Worm (Caenorhabditis elegans) whole organism, L3 larva: ENCODE data around the gene F58A3.4.
A peak's percentile ranks its signal among the peaks of the same experiment; 100 is the strongest.

ENCODE experiments used
- R02D3.7 ChIP-seq: fragments of 150-350 bp; optimal IDR thresholded peaks from 2 replicates; lab custom pipeline; 2014; ENCODE audit warnings: missing biosample characterization, missing genetic modification characterization
- ZK546.5 ChIP-seq: sonication (generic microtip); optimal IDR thresholded peaks from 2 replicates; lab custom pipeline; 2017; ENCODE audit warnings: missing biosample characterization, missing genetic modification characterization
- aly-2 ChIP-seq: fragments of 150-350 bp; optimal IDR thresholded peaks from 2 replicates; lab custom pipeline; 2014; ENCODE audit warnings: missing biosample characterization, missing genetic modification characterization
- ama-1 ChIP-seq: fragments of 150-350 bp; optimal IDR thresholded peaks from 2 replicates; lab custom pipeline; 2018
- ceh-16 ChIP-seq: sonication (generic microtip); optimal IDR thresholded peaks from 2 replicates; lab custom pipeline; 2017; ENCODE audit warnings: missing biosample characterization, missing genetic modification characterization
- ceh-28 ChIP-seq: fragments of 150-350 bp; optimal IDR thresholded peaks from 2 replicates; lab custom pipeline; 2014; ENCODE audit warnings: missing biosample characterization, missing genetic modification reagents, missing genetic modification characterization
- ceh-82 ChIP-seq: fragments of 150-350 bp; optimal IDR thresholded peaks from 2 replicates; lab custom pipeline; 2014; ENCODE audit warnings: missing biosample characterization, missing genetic modification characterization
- ceh-9 ChIP-seq: sonication (generic microtip); optimal IDR thresholded peaks from 2 replicates; lab custom pipeline; 2018; ENCODE audit warnings: missing biosample characterization, missing genetic modification characterization
- daf-12 ChIP-seq: fragments of 150-350 bp; optimal IDR thresholded peaks from 2 replicates; lab custom pipeline; 2014; ENCODE audit warnings: missing biosample characterization, missing genetic modification reagents, missing genetic modification characterization
- egl-27 ChIP-seq: sonication (generic microtip); optimal IDR thresholded peaks from 4 replicates; lab custom pipeline; 2017; ENCODE audit warnings: missing biosample characterization, missing genetic modification reagents, missing genetic modification characterization
- egl-5 ChIP-seq: fragments of 150-350 bp; optimal IDR thresholded peaks from 2 replicates; lab custom pipeline; 2017; ENCODE audit warnings: missing biosample characterization, missing genetic modification reagents, missing genetic modification characterization, inconsistent platforms
- elt-1 ChIP-seq: fragments of 150-350 bp; optimal IDR thresholded peaks from 2 replicates; lab custom pipeline; 2014; ENCODE audit warnings: missing biosample characterization, missing genetic modification characterization
- elt-2 ChIP-seq: sonication (generic microtip); optimal IDR thresholded peaks from 2 replicates; lab custom pipeline; 2016; ENCODE audit warnings: missing genetic modification reagents, mild to moderate bottlenecking, missing genetic modification characterization, missing compliant biosample characterization
- elt-3 ChIP-seq, 3 experiments: fragments of 150-350 bp in 1 of 3; sonication (generic microtip) in 2 of 3; optimal IDR thresholded peaks; 2 replicates in 2 of 3; 4 replicates in 1 of 3; lab custom pipeline; 2014 to 2017; ENCODE audit warnings: missing biosample characterization in 3 of 3, missing genetic modification characterization in 3 of 3
- eor-1 ChIP-seq, 2 experiments: fragments of 150-350 bp; optimal IDR thresholded peaks; 2 replicates each; lab custom pipeline; 2014 to 2018; ENCODE audit warnings: missing biosample characterization in 2 of 2, missing genetic modification characterization in 2 of 2
- fkh-10 ChIP-seq: sonication (generic microtip); optimal IDR thresholded peaks from 2 replicates; lab custom pipeline; 2017; ENCODE audit warnings: missing biosample characterization, missing genetic modification reagents, missing genetic modification characterization
- fkh-2 ChIP-seq: fragments of 150-350 bp; optimal IDR thresholded peaks from 2 replicates; lab custom pipeline; 2014; ENCODE audit warnings: missing biosample characterization, missing genetic modification reagents, missing genetic modification characterization
- fos-1 ChIP-seq: fragments of 150-350 bp; optimal IDR thresholded peaks from 2 replicates; lab custom pipeline; 2014; ENCODE audit warnings: missing biosample characterization, missing genetic modification characterization
- hmg-11 ChIP-seq: sonication (generic microtip); optimal IDR thresholded peaks from 2 replicates; lab custom pipeline; 2016; ENCODE audit warnings: missing genetic modification characterization, missing compliant biosample characterization
- jun-1 ChIP-seq: fragments of 150-350 bp; optimal IDR thresholded peaks from 2 replicates; lab custom pipeline; 2014; ENCODE audit warnings: missing biosample characterization, missing genetic modification reagents, missing genetic modification characterization
- lin-15B ChIP-seq: fragments of 150-350 bp; optimal IDR thresholded peaks from 2 replicates; lab custom pipeline; 2014; ENCODE audit warnings: missing biosample characterization, missing genetic modification characterization
- lin-39 ChIP-seq: fragments of 150-350 bp; optimal IDR thresholded peaks from 2 replicates; lab custom pipeline; 2018; ENCODE audit warnings: missing biosample characterization, missing genetic modification reagents, missing genetic modification characterization
- lsy-12 ChIP-seq: sonication (generic microtip); optimal IDR thresholded peaks from 2 replicates; lab custom pipeline; 2016; ENCODE audit warnings: mild to moderate bottlenecking, missing genetic modification characterization, missing compliant biosample characterization
- mdl-1 ChIP-seq: fragments of 150-350 bp; optimal IDR thresholded peaks from 2 replicates; lab custom pipeline; 2014; ENCODE audit warnings: missing biosample characterization, missing genetic modification characterization
- mml-1 ChIP-seq: fragments of 150-350 bp; sonication (generic microtip); optimal IDR thresholded peaks from 3 replicates; lab custom pipeline; 2014; ENCODE audit warnings: missing biosample characterization, missing genetic modification characterization
- nfya-1 ChIP-seq: sonication (generic microtip); optimal IDR thresholded peaks from 2 replicates; lab custom pipeline; 2017; ENCODE audit warnings: missing genetic modification characterization, mild to moderate bottlenecking, missing compliant biosample characterization, antibody characterized with exemption, moderate library complexity; ENCODE audit not compliant: insufficient read depth
- nhr-11 ChIP-seq: fragments of 150-350 bp; optimal IDR thresholded peaks from 2 replicates; lab custom pipeline; 2014; ENCODE audit warnings: missing biosample characterization, missing genetic modification characterization
- nhr-12 ChIP-seq: fragments of 150-350 bp; optimal IDR thresholded peaks from 2 replicates; lab custom pipeline; 2014; ENCODE audit warnings: missing biosample characterization, missing genetic modification characterization
- nhr-23 ChIP-seq: fragments of 150-350 bp; optimal IDR thresholded peaks from 2 replicates; lab custom pipeline; 2014; ENCODE audit warnings: missing biosample characterization, missing genetic modification reagents, missing genetic modification characterization
- nhr-237 ChIP-seq: fragments of 150-350 bp; optimal IDR thresholded peaks from 2 replicates; lab custom pipeline; 2014; ENCODE audit warnings: missing biosample characterization, missing genetic modification characterization
- nhr-25 ChIP-seq: sonication (generic microtip); optimal IDR thresholded peaks from 2 replicates; lab custom pipeline; 2017; ENCODE audit warnings: missing biosample characterization, missing genetic modification characterization
- nhr-28 ChIP-seq: fragments of 150-350 bp; optimal IDR thresholded peaks from 2 replicates; lab custom pipeline; 2014; ENCODE audit warnings: missing biosample characterization, missing genetic modification characterization
- nhr-43 ChIP-seq: sonication (generic microtip); optimal IDR thresholded peaks from 2 replicates; lab custom pipeline; 2016; ENCODE audit warnings: mild to moderate bottlenecking, missing genetic modification characterization, missing compliant biosample characterization; ENCODE audit not compliant: poor library complexity, severe bottlenecking
- nhr-67 ChIP-seq: fragments of 150-350 bp; optimal IDR thresholded peaks from 2 replicates; lab custom pipeline; 2014; ENCODE audit warnings: missing biosample characterization, missing genetic modification characterization
- nhr-76 ChIP-seq: fragments of 150-350 bp; sonication (generic microtip); optimal IDR thresholded peaks from 5 replicates; lab custom pipeline; 2014; ENCODE audit warnings: missing biosample characterization, missing genetic modification characterization
- nhr-77 ChIP-seq: fragments of 150-350 bp; optimal IDR thresholded peaks from 2 replicates; lab custom pipeline; 2014; ENCODE audit warnings: missing biosample characterization, missing genetic modification characterization
- pha-4 ChIP-seq: fragments of 150-350 bp; optimal IDR thresholded peaks from 2 replicates; lab custom pipeline; 2014; ENCODE audit warnings: missing biosample characterization, missing genetic modification reagents, missing genetic modification characterization
- pqm-1 ChIP-seq: fragments of 150-350 bp; optimal IDR thresholded peaks from 2 replicates; lab custom pipeline; 2017; ENCODE audit warnings: missing biosample characterization, missing genetic modification characterization, inconsistent platforms
- sea-2 ChIP-seq: fragments of 150-350 bp; sonication (generic microtip); optimal IDR thresholded peaks from 4 replicates; lab custom pipeline; 2014; ENCODE audit warnings: missing biosample characterization, missing genetic modification reagents, missing genetic modification characterization
- skn-1 ChIP-seq: fragments of 150-350 bp; optimal IDR thresholded peaks from 2 replicates; lab custom pipeline; 2014; ENCODE audit warnings: missing biosample characterization, missing genetic modification characterization
- snpc-4 ChIP-seq: fragments of 150-350 bp; optimal IDR thresholded peaks from 2 replicates; lab custom pipeline; 2014; ENCODE audit warnings: missing biosample characterization, missing genetic modification characterization
- tbx-2 ChIP-seq: sonication (generic microtip); optimal IDR thresholded peaks from 2 replicates; lab custom pipeline; 2016; ENCODE audit warnings: mild to moderate bottlenecking, missing genetic modification characterization, missing compliant biosample characterization
- unc-39 ChIP-seq: sonication (generic microtip); optimal IDR thresholded peaks from 4 replicates; lab custom pipeline; 2017; ENCODE audit warnings: missing biosample characterization, missing genetic modification characterization
- unc-62 ChIP-seq: fragments of 150-350 bp; sonication (generic microtip); optimal IDR thresholded peaks from 4 replicates; lab custom pipeline; 2014; ENCODE audit warnings: missing biosample characterization, missing genetic modification reagents, missing genetic modification characterization
- zag-1 ChIP-seq: fragments of 150-350 bp; optimal IDR thresholded peaks from 2 replicates; lab custom pipeline; 2014; ENCODE audit warnings: missing biosample characterization, missing genetic modification characterization
- ztf-11 ChIP-seq: fragments of 150-350 bp; optimal IDR thresholded peaks from 2 replicates; lab custom pipeline; 2014; ENCODE audit warnings: missing biosample characterization, missing genetic modification characterization
- ztf-4 ChIP-seq: fragments of 150-350 bp; optimal IDR thresholded peaks from 2 replicates; lab custom pipeline; 2014; ENCODE audit warnings: missing biosample characterization, missing genetic modification characterization

F58A3.4 gene

DNA sequence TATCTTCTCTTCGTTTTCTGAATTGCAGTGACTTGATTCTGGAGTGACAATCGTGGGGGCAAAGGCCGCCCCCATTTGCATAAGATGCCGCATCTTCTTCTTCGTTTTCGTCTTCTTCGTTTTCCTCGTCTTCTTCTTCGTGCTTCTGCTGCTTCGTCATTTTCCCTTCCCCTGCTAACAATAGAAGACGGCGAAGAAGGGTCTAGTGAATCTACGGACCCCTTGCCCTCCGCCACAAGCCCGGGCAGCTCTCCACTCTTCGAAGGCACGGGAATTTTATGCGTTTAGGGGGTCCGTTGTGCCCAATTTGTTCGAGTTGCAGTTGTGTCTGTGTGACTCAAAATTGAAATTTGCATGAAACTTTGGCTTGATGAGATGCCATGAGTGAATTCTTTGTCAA is 21.4 kb upstream of the F58A3.4 start:
- no peak for TF ChIP-seq nhr-23 (tag; lab: Kevin White, UChicago)
- no peak for TF ChIP-seq mml-1 (tag; lab: Kevin White, UChicago)
- no peak for TF ChIP-seq eor-1 (tag; optimal IDR thresholded peaks at IDR 0.05; lab: Kevin White, UChicago)
- no peak for TF ChIP-seq elt-2 (tag; lab: Kevin White, UChicago)
- no peak for TF ChIP-seq fkh-2 (tag; lab: Kevin White, UChicago)
- no peak for TF ChIP-seq ztf-4 (tag; lab: Kevin White, UChicago)
- no peak for TF ChIP-seq snpc-4 (tag; lab: Kevin White, UChicago)
- no peak for TF ChIP-seq nhr-43 (tag; lab: Kevin White, UChicago)
- TF ChIP-seq pqm-1 (tag; lab: Kevin White, UChicago), result no peak
- no peak for TF ChIP-seq nhr-237 (tag; lab: Kevin White, UChicago)
- no peak for TF ChIP-seq elt-1 (tag; lab: Kevin White, UChicago)

DNA sequence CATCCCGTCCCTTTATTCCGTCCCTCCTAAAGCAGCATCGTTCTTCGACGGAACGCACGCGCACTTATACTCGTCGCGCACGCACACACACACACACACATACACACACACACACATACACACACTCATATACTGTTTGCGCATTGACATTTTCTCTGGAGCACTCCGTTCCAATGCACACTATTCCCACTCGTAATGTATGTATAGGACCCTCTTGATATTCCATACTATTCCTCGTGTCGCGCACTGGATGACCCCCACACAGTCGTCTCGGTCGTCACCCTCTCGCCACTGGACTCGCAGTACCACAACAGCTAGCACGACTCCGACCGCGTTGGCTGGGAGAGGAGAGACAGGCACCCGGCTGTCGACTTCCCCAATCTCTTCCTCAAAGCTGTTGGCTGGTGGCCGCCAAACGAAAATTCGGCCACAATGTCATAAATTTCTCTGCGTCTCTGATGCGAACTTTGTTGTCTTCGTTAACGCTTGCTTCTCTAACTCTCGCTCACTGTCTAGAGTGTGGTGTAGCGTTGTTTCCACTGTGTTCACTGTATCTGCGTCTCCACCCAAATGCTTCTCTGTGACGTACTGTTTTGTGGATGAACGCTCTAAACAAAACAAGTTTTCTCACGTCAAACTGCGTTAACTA is 20.7 kb upstream of the F58A3.4 start:
- peak; percentile 50 for TF ChIP-seq lin-15B
- peak; percentile 89 for TF ChIP-seq jun-1 (tag; lab: Kevin White, UChicago)
- TF ChIP-seq ceh-28 (tag; lab: Kevin White, UChicago), result peak; percentile 82
- TF ChIP-seq nhr-28 (tag; lab: Kevin White, UChicago), result no peak
- peak; percentile 15 for TF ChIP-seq nhr-237 (tag; lab: Kevin White, UChicago)
- no peak for TF ChIP-seq aly-2
- TF ChIP-seq nhr-77 (tag; lab: Kevin White, UChicago), result no peak
- TF ChIP-seq tbx-2 (tag; lab: Kevin White, UChicago), result peak; percentile 90
- TF ChIP-seq daf-12, result no peak
- peak; percentile 74 for TF ChIP-seq elt-2 (tag; lab: Kevin White, UChicago)
- peak; percentile 5 for TF ChIP-seq snpc-4 (tag; lab: Kevin White, UChicago)
- TF ChIP-seq fos-1 (tag; lab: Kevin White, UChicago), result no peak
- TF ChIP-seq egl-5 (tag; lab: Kevin White, UChicago), result peak; percentile 95
- TF ChIP-seq unc-62 (GFP tag; lab: Kevin White, UChicago), result peak; percentile 73
- peak; percentile 49 for TF ChIP-seq nhr-67 (tag; lab: Kevin White, UChicago)
- TF ChIP-seq nhr-12 (tag; lab: Kevin White, UChicago), result no peak
- peak; percentile 50 for TF ChIP-seq R02D3.7 (tag; lab: Kevin White, UChicago)
- no peak for TF ChIP-seq sea-2 (GFP tag; lab: Kevin White, UChicago)
- peak; percentile 87 for TF ChIP-seq nfya-1 (tag; lab: Kevin White, UChicago)
- no peak for TF ChIP-seq unc-39 (tag; lab: Kevin White, UChicago)
- TF ChIP-seq zag-1 (tag; lab: Kevin White, UChicago), result peak; percentile 73
- peak; percentile 56 for TF ChIP-seq mdl-1 (tag; lab: Kevin White, UChicago)
- TF ChIP-seq fkh-2 (tag; lab: Kevin White, UChicago), result no peak
- peak in 2 of 3 experiments; percentile 2 to 3 for TF ChIP-seq elt-3 (tag; optimal IDR thresholded peaks at IDR 0.05; lab: Kevin White, UChicago)
- peak; percentile 88 for TF ChIP-seq nhr-43 (tag; lab: Kevin White, UChicago)
- peak; percentile 99 for TF ChIP-seq hmg-11 (tag; lab: Kevin White, UChicago)
- no peak for TF ChIP-seq mml-1 (tag; lab: Kevin White, UChicago)
- TF ChIP-seq lsy-12 (tag; lab: Kevin White, UChicago), result peak; percentile 79
- no peak for TF ChIP-seq ztf-11 (tag; lab: Kevin White, UChicago)
- TF ChIP-seq ZK546.5 (tag; lab: Kevin White, UChicago), result no peak
- TF ChIP-seq elt-1 (tag; lab: Kevin White, UChicago), result peak; percentile 47
- peak; percentile 85 for TF ChIP-seq nhr-23 (tag; lab: Kevin White, UChicago)
- peak; percentile 19 for TF ChIP-seq nhr-76 (tag; lab: Kevin White, UChicago)
- no peak for TF ChIP-seq ceh-16 (tag; lab: Kevin White, UChicago)
- peak; percentile 76 for TF ChIP-seq ama-1 (lab: Kevin White, UChicago)
- no peak for TF ChIP-seq pqm-1 (tag; lab: Kevin White, UChicago)
- peak; percentile 94 for TF ChIP-seq nhr-25 (tag; lab: Kevin White, UChicago)
- peak; percentile 76 for TF ChIP-seq egl-27 (tag; lab: Kevin White, UChicago)
- TF ChIP-seq eor-1 (tag; optimal IDR thresholded peaks at IDR 0.05; lab: Kevin White, UChicago), result no peak
- TF ChIP-seq ceh-82 (tag; lab: Kevin White, UChicago), result peak; percentile 51
- TF ChIP-seq skn-1 (tag; lab: Kevin White, UChicago), result peak; percentile 51
- TF ChIP-seq fkh-10 (GFP tag; lab: Kevin White, UChicago), result peak; percentile 0
- TF ChIP-seq nhr-11, result peak; percentile 67
- TF ChIP-seq lin-39 (tag; lab: Kevin White, UChicago), result peak; percentile 47
- peak; percentile 77 for TF ChIP-seq pha-4 (tag; lab: Kevin White, UChicago)
- TF ChIP-seq ztf-4 (tag; lab: Kevin White, UChicago), result peak; percentile 44
- TF ChIP-seq ceh-9 (tag; lab: Kevin White, UChicago), result no peak
